Fruit fly (Drosophila melanogaster): ENCODE measurements around the gene Mtch.

Gene Mtch

dm6 chr3L:165981-166788 lies 18.2 kb upstream of the Mtch start (continued):
- TF ChIP-seq acj6 (GFP tag; optimal IDR thresholded peaks at IDR 0.05), result peak; percentile 29
- TF ChIP-seq Sox102F (GFP tag; optimal IDR thresholded peaks at IDR 0.05), result peak; percentile 55
- no peak for TF ChIP-seq CG16779 (tag; optimal IDR thresholded peaks at IDR 0.05)
- peak; percentile 60 for TF ChIP-seq Lpt (GFP tag; optimal IDR thresholded peaks at IDR 0.05)
- TF ChIP-seq Eip75B (GFP tag; optimal IDR thresholded peaks at IDR 0.05), result peak; percentile 63
- TF ChIP-seq CG3032 (tag; optimal IDR thresholded peaks at IDR 0.05), result peak; percentile 29
- peak; percentile 32 for TF ChIP-seq CG6808 (GFP tag; optimal IDR thresholded peaks at IDR 0.05)
- TF ChIP-seq Met (GFP tag; optimal IDR thresholded peaks at IDR 0.05), result peak; percentile 54
- peak; percentile 34 for TF ChIP-seq CG10669 (GFP tag; optimal IDR thresholded peaks at IDR 0.05)
- peak; percentile 65 for TF ChIP-seq CG3919 (GFP tag; optimal IDR thresholded peaks at IDR 0.05)
- TF ChIP-seq CG6163 (GFP tag; IDR thresholded peaks at IDR 0.05), result peak; percentile 67
- peak; percentile 47 for TF ChIP-seq OdsH (GFP tag; optimal IDR thresholded peaks at IDR 0.05)
- TF ChIP-seq achi (GFP tag; optimal IDR thresholded peaks at IDR 0.05), result peak; percentile 34
- peak; percentile 35 for TF ChIP-seq CG31627 (GFP tag; optimal IDR thresholded peaks at IDR 0.05)
- peak; percentile 24 for TF ChIP-seq CG11902 (GFP tag; optimal IDR thresholded peaks at IDR 0.05)
- peak; percentile 48 for TF ChIP-seq Sox14 (GFP tag; optimal IDR thresholded peaks at IDR 0.05)
- 0 out of 2 replicates have a peak, but pooled peaks have one; percentile 8 for TF ChIP-seq Gug (GFP tag; IDR thresholded peaks at IDR 0.05)

- TF ChIP-seq CG9139 (GFP tag; optimal IDR thresholded peaks at IDR 0.05), result no peak
- TF ChIP-seq Smox (GFP tag; optimal IDR thresholded peaks at IDR 0.05), result no peak
- peak; percentile 28 for TF ChIP-seq cyc (GFP tag; optimal IDR thresholded peaks at IDR 0.05)
- TF ChIP-seq CG16779 (tag; optimal IDR thresholded peaks at IDR 0.05), result no peak
- TF ChIP-seq CG10631 (GFP tag; optimal IDR thresholded peaks at IDR 0.05), result no peak
- TF ChIP-seq CG8632 (GFP tag; optimal IDR thresholded peaks at IDR 0.05), result peak; percentile 4
- TF ChIP-seq Gug (GFP tag; IDR thresholded peaks at IDR 0.05), result no peak
- no peak for TF ChIP-seq acj6 (GFP tag; optimal IDR thresholded peaks at IDR 0.05)
- TF ChIP-seq CG31627 (GFP tag; optimal IDR thresholded peaks at IDR 0.05), result peak; percentile 1
- no peak for TF ChIP-seq CG10669 (GFP tag; optimal IDR thresholded peaks at IDR 0.05)
- no peak for TF ChIP-seq CG4318 (GFP tag; optimal IDR thresholded peaks at IDR 0.05)
- TF ChIP-seq svp (GFP tag), result peak; percentile 56
- TF ChIP-seq eg (GFP tag; IDR thresholded peaks at IDR 0.05), result no peak
- TF ChIP-seq Sox15 (GFP tag; optimal IDR thresholded peaks at IDR 0.05), result no peak
- no peak for TF ChIP-seq Sox14 (GFP tag; optimal IDR thresholded peaks at IDR 0.05)
- TF ChIP-seq Hr38 (GFP tag; optimal IDR thresholded peaks at IDR 0.05), result no peak
- TF ChIP-seq CG34406 (GFP tag; optimal IDR thresholded peaks at IDR 0.05), result no peak
- TF ChIP-seq net (GFP tag; optimal IDR thresholded peaks at IDR 0.05), result no peak
- TF ChIP-seq Met (GFP tag; optimal IDR thresholded peaks at IDR 0.05), result peak; percentile 28
- peak; percentile 35 for TF ChIP-seq lz (GFP tag; optimal IDR thresholded peaks at IDR 0.05)
- TF ChIP-seq CG1621 (tag; optimal IDR thresholded peaks at IDR 0.05), result no peak
- TF ChIP-seq CG32006 (GFP tag; optimal IDR thresholded peaks at IDR 0.05), result no peak
- TF ChIP-seq Ets21C (GFP tag; optimal IDR thresholded peaks at IDR 0.05), result no peak
- TF ChIP-seq Eip78C (GFP tag), result no peak
- no peak for TF ChIP-seq OdsH (GFP tag; optimal IDR thresholded peaks at IDR 0.05)
- 0 out of 3 replicates have a peak, but pooled peaks have one; percentile 9 for TF ChIP-seq CG8119 (GFP tag; IDR thresholded peaks at IDR 0.05)
- no peak for TF ChIP-seq topi (GFP tag; optimal IDR thresholded peaks at IDR 0.05)
- TF ChIP-seq Sox102F (GFP tag; optimal IDR thresholded peaks at IDR 0.05), result no peak
- TF ChIP-seq esn (GFP tag; optimal IDR thresholded peaks at IDR 0.05), result peak; percentile 49
- peak; percentile 2 for TF ChIP-seq CG3919 (GFP tag; optimal IDR thresholded peaks at IDR 0.05)
- peak; percentile 25 for TF ChIP-seq Blimp-1 (GFP tag; optimal IDR thresholded peaks at IDR 0.05)
- no peak for TF ChIP-seq ss (GFP tag; optimal IDR thresholded peaks at IDR 0.05)
- TF ChIP-seq Eip75B (GFP tag; optimal IDR thresholded peaks at IDR 0.05), result no peak
These were observed 17.7 kb upstream of the Mtch start for dm6 chr3L:166789-167132.

Data from whole organism, prepupa.